Fruit fly (Drosophila melanogaster): ENCODE data around the gene CG9518.

DNA sequence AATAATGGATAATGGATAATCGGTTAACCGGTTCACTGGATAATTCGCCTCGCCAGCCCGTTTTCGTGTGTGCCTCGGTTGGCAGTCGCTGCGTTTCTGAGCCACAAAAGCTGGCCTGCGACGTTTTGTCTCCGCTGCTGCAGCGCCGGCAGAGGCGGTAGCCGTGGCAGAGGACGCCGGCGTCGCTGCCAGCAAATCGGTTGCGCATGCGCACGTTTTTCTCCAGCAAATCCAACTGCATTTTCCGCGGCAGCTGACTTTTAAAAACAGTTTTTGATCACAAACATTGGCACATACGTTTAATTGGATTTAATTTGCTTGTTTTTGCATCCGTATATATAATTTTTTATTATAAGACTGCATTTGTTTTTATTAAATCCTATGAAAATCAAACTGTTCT lies 25.8 kb upstream of the CG9518 start, which contains the start of gene CG9514:
- TF ChIP-seq fd96Ca (GFP tag; IDR thresholded peaks at IDR 0.05), result no peak
- no peak for TF ChIP-seq D1 (tag; optimal IDR thresholded peaks at IDR 0.05)
- no peak for TF ChIP-seq CG12605 (GFP tag; IDR thresholded peaks at IDR 0.05)
- TF ChIP-seq CG17806 (tag; optimal IDR thresholded peaks at IDR 0.05), result no peak
- no peak for TF ChIP-seq Pif1B (GFP tag; optimal IDR thresholded peaks at IDR 0.05)
- no peak for TF ChIP-seq CG8301 (tag; optimal IDR thresholded peaks at IDR 0.05)
- TF ChIP-seq CG10348 (GFP tag; IDR thresholded peaks at IDR 0.05), result no peak
- no peak for TF ChIP-seq Snoo (tag; optimal IDR thresholded peaks at IDR 0.05)
- no peak for TF ChIP-seq EcR (GFP tag; optimal IDR thresholded peaks at IDR 0.05)
- no peak for TF ChIP-seq CG14655 (GFP tag; optimal IDR thresholded peaks at IDR 0.05)
